Worm (Caenorhabditis elegans): ENCODE results near the gene C09F12.3.

ce11 chrX:11033952-11034287, 8.8 kb downstream of the C09F12.3 start:
- TF ChIP-seq ztf-23 (GFP tag; IDR thresholded peaks at IDR 0.05) (no peak), ref-1 (GFP tag; conservative IDR thresholded peaks at IDR 0.05) (no peak), T22C8.4 (GFP tag; IDR thresholded peaks at IDR 0.05) (no peak), flt-1 (GFP tag; IDR thresholded peaks at IDR 0.05) (no peak), klf-2 (GFP tag; conservative IDR thresholded peaks at IDR 0.05) (no peak), ztf-29 (GFP tag; IDR thresholded peaks at IDR 0.05) (no peak), med-1 (GFP tag; optimal IDR thresholded peaks at IDR 0.05; ENCODE audit: insufficient read depth) (no peak), tab-1 (GFP tag; IDR thresholded peaks at IDR 0.05) (no peak), cog-1 (tag; optimal IDR thresholded peaks at IDR 0.05) (no peak)

Measured in whole organism, midembryonic.